Fruit fly (Drosophila melanogaster) whole organism, embryonic: ENCODE data around the gene CG17249.
A peak's percentile ranks its signal among the peaks of the same experiment; 100 is the strongest.

Experiments
- Aef1 ChIP-seq: fragments of 200-800 bp; sonication (Bioruptor generic); IDR thresholded peaks from 3 replicates; pipeline ENCODE4 v1.3.6; 2022; ENCODE audit warnings: missing biosample characterization, missing genetic modification characterization
- Atf6 ChIP-seq: fragments of 200-800 bp; sonication (Bioruptor generic); IDR thresholded peaks from 2 replicates; pipeline ENCODE4 v1.3.6; 2022; ENCODE audit warnings: missing biosample characterization, missing genetic modification characterization
- C15 ChIP-seq: fragments of 200-800 bp; sonication (Bioruptor generic); IDR thresholded peaks from 3 replicates; pipeline ENCODE4 v1.3.6; 2022; ENCODE audit warnings: missing biosample characterization, missing genetic modification characterization
- CG10209 ChIP-seq: fragments of 200-800 bp; sonication (Bioruptor generic); optimal IDR thresholded peaks from 3 replicates; lab custom pipeline; 2017; ENCODE audit warnings: missing biosample characterization, mild to moderate bottlenecking, missing genetic modification characterization, missing genetic modification reagents
- CG11695 ChIP-seq: fragments of 200-800 bp; sonication (Bioruptor generic); IDR thresholded peaks from 3 replicates; pipeline ENCODE4 v1.3.6; 2022; ENCODE audit warnings: missing biosample characterization, missing genetic modification characterization
- CG15269 ChIP-seq: fragments of 200-800 bp; sonication (Bioruptor generic); optimal IDR thresholded peaks from 2 replicates; lab custom pipeline; 2018; ENCODE audit warnings: missing biosample characterization, mild to moderate bottlenecking, missing genetic modification characterization, moderate library complexity
- CG15479 ChIP-seq: fragments of 200-800 bp; sonication (Bioruptor generic); optimal IDR thresholded peaks from 3 replicates; lab custom pipeline; 2019; ENCODE audit warnings: missing biosample characterization, mild to moderate bottlenecking, missing genetic modification characterization, moderate library complexity
- CG16779 ChIP-seq: fragments of 200-800 bp; sonication (Bioruptor generic); IDR thresholded peaks from 2 replicates; pipeline ENCODE4 v1.3.6; 2022; ENCODE audit warnings: missing biosample characterization, missing genetic modification characterization
- CG17328 ChIP-seq: fragments of 200-800 bp; sonication (Bioruptor generic); IDR thresholded peaks from 2 replicates; pipeline ENCODE4 v1.3.6; 2022; ENCODE audit warnings: missing biosample characterization, missing genetic modification characterization
- CG17612 ChIP-seq: fragments of 200-800 bp; sonication (Bioruptor generic); IDR thresholded peaks from 2 replicates; pipeline ENCODE4 v1.3.6; 2022; ENCODE audit warnings: missing biosample characterization, missing genetic modification characterization
- CG2199 ChIP-seq: fragments of 200-800 bp; sonication (Bioruptor generic); IDR thresholded peaks from 3 replicates; pipeline ENCODE4 v1.3.6; 2022; ENCODE audit warnings: missing biosample characterization, missing genetic modification characterization
- CG31365 ChIP-seq: fragments of 200-800 bp; sonication (Bioruptor generic); optimal IDR thresholded peaks from 2 replicates; lab custom pipeline; 2018; ENCODE audit warnings: missing biosample characterization, mild to moderate bottlenecking, missing genetic modification characterization
- CG31388 ChIP-seq: fragments of 200-800 bp; sonication (Bioruptor generic); optimal IDR thresholded peaks from 2 replicates; lab custom pipeline; 2016; ENCODE audit warnings: missing biosample characterization, missing genetic modification characterization
- CG5953 ChIP-seq: fragments of 200-800 bp; sonication (Bioruptor generic); IDR thresholded peaks from 2 replicates; pipeline ENCODE4 v1.3.6; 2022; ENCODE audit warnings: missing biosample characterization, missing genetic modification characterization
- CG6654 ChIP-seq: fragments of 200-800 bp; sonication (Bioruptor generic); optimal IDR thresholded peaks from 2 replicates; lab custom pipeline; 2017; ENCODE audit warnings: missing biosample characterization, mild to moderate bottlenecking, missing genetic modification characterization
- CG7271 ChIP-seq: fragments of 200-800 bp; sonication (Bioruptor generic); optimal IDR thresholded peaks from 2 replicates; lab custom pipeline; 2018; ENCODE audit warnings: missing biosample characterization, mild to moderate bottlenecking, missing genetic modification characterization, moderate library complexity
- CG7556 ChIP-seq: fragments of 200-800 bp; sonication (Bioruptor generic); optimal IDR thresholded peaks from 2 replicates; lab custom pipeline; 2017; ENCODE audit warnings: missing biosample characterization, mild to moderate bottlenecking, missing genetic modification characterization
- CG8359 ChIP-seq: fragments of 200-800 bp; sonication (Bioruptor generic); optimal IDR thresholded peaks from 2 replicates; lab custom pipeline; 2017; ENCODE audit warnings: missing biosample characterization, mild to moderate bottlenecking, missing genetic modification characterization, borderline replicate concordance
- CG8924 ChIP-seq: fragments of 200-800 bp; optimal IDR thresholded peaks from 3 replicates; lab custom pipeline; 2019; ENCODE audit warnings: missing biosample characterization, mild to moderate bottlenecking, missing genetic modification characterization, moderate library complexity
- CHES-1-like ChIP-seq: fragments of 200-800 bp; sonication (Bioruptor generic); optimal IDR thresholded peaks from 2 replicates; lab custom pipeline; 2016; ENCODE audit warnings: missing biosample characterization, missing genetic modification characterization
- CTCF ChIP-seq: fragments of 200-800 bp; sonication (Bioruptor generic); optimal IDR thresholded peaks from 2 replicates; lab custom pipeline; 2017; ENCODE audit warnings: missing biosample characterization, mild to moderate bottlenecking, missing genetic modification characterization, moderate library complexity
- Dip2 ChIP-seq: fragments of 200-800 bp; sonication (Bioruptor generic); IDR thresholded peaks from 2 replicates; pipeline ENCODE4 v1.3.6; 2022; ENCODE audit warnings: missing biosample characterization, missing genetic modification characterization
- Dll ChIP-seq: fragments of 200-800 bp; sonication (Bioruptor generic); IDR thresholded peaks from 4 replicates; pipeline ENCODE4 v1.3.6; 2022; ENCODE audit warnings: missing biosample characterization, missing genetic modification characterization; ENCODE audit not compliant: partially characterized antibody
- Hand ChIP-seq: fragments of 200-800 bp; sonication (Bioruptor generic); optimal IDR thresholded peaks from 2 replicates; lab custom pipeline; 2017; ENCODE audit warnings: mild to moderate bottlenecking, missing biosample characterization, missing genetic modification reagents, missing genetic modification characterization
- Hey ChIP-seq: fragments of 200-800 bp; sonication (Bioruptor generic); optimal IDR thresholded peaks from 3 replicates; lab custom pipeline; 2018; ENCODE audit warnings: missing biosample characterization, mild to moderate bottlenecking, missing genetic modification characterization
- NC2β ChIP-seq: fragments of 200-800 bp; sonication (Bioruptor generic); optimal IDR thresholded peaks from 2 replicates; lab custom pipeline; 2016; ENCODE audit warnings: missing biosample characterization, missing genetic modification characterization
- Nf-YB ChIP-seq: fragments of 200-800 bp; sonication (Bioruptor generic); optimal IDR thresholded peaks from 3 replicates; lab custom pipeline; 2019; ENCODE audit warnings: missing biosample characterization, mild to moderate bottlenecking, missing genetic modification characterization, moderate library complexity
- Ravus ChIP-seq: fragments of 200-800 bp; sonication (Bioruptor generic); IDR thresholded peaks from 2 replicates; pipeline ENCODE4 v1.3.6; 2022; ENCODE audit warnings: missing biosample characterization, missing genetic modification characterization
- ato ChIP-seq: fragments of 200-800 bp; sonication (Bioruptor generic); IDR thresholded peaks from 2 replicates; pipeline ENCODE4 v1.3.6; 2022; ENCODE audit warnings: missing biosample characterization, missing genetic modification characterization; ENCODE audit not compliant: partially characterized antibody
- bigmax ChIP-seq: fragments of 200-800 bp; sonication (Bioruptor generic); optimal IDR thresholded peaks from 2 replicates; lab custom pipeline; 2018; ENCODE audit warnings: missing biosample characterization, mild to moderate bottlenecking, missing genetic modification characterization
- btn ChIP-seq: fragments of 200-800 bp; sonication (Bioruptor generic); optimal IDR thresholded peaks from 2 replicates; lab custom pipeline; 2016; ENCODE audit warnings: missing biosample characterization, missing genetic modification characterization
- cas ChIP-seq: fragments of 200-800 bp; sonication (Bioruptor generic); IDR thresholded peaks from 2 replicates; pipeline ENCODE4 v1.3.6; 2022; ENCODE audit warnings: missing biosample characterization, missing genetic modification characterization
- ci ChIP-seq: fragments of 200-800 bp; sonication (Bioruptor generic); IDR thresholded peaks from 3 replicates; pipeline ENCODE4 v1.3.6; 2022; ENCODE audit warnings: missing biosample characterization, missing genetic modification characterization
- corto ChIP-seq: fragments of 200-800 bp; sonication (Bioruptor generic); optimal IDR thresholded peaks from 2 replicates; lab custom pipeline; 2016; ENCODE audit warnings: missing biosample characterization, mild to moderate bottlenecking, missing genetic modification characterization, moderate library complexity
- dm ChIP-seq: fragments of 200-800 bp; sonication (Bioruptor generic); optimal IDR thresholded peaks from 3 replicates; lab custom pipeline; 2016; ENCODE audit warnings: missing biosample characterization, missing genetic modification characterization
- dmrt99B ChIP-seq: fragments of 200-800 bp; sonication (Bioruptor generic); optimal IDR thresholded peaks from 2 replicates; lab custom pipeline; 2018; ENCODE audit warnings: missing biosample characterization, mild to moderate bottlenecking, missing genetic modification characterization, moderate library complexity
- dpn ChIP-seq, 2 experiments: fragments of 200-800 bp; sonication (Bioruptor generic); optimal IDR thresholded peaks; 3 replicates each; lab custom pipeline; 2016; ENCODE audit warnings: missing biosample characterization in 2 of 2, missing genetic modification characterization in 2 of 2
- emc ChIP-seq: fragments of 200-800 bp; sonication (Bioruptor generic); optimal IDR thresholded peaks from 2 replicates; lab custom pipeline; 2016; ENCODE audit warnings: missing biosample characterization, missing genetic modification characterization
- esg ChIP-seq: fragments of 200-800 bp; sonication (Bioruptor generic); conservative IDR thresholded peaks from 2 replicates; pipeline ENCODE4 v1.3.6; 2022; ENCODE audit warnings: missing biosample characterization, missing genetic modification characterization
- gsb ChIP-seq: fragments of 200-800 bp; sonication (Bioruptor generic); IDR thresholded peaks from 2 replicates; pipeline ENCODE4 v1.3.6; 2022; ENCODE audit warnings: missing biosample characterization, missing genetic modification characterization
- ind ChIP-seq: fragments of 200-800 bp; sonication (Bioruptor generic); optimal IDR thresholded peaks from 3 replicates; lab custom pipeline; 2016; ENCODE audit warnings: missing biosample characterization, missing genetic modification characterization
- nerfin-1 ChIP-seq: fragments of 200-800 bp; sonication (Bioruptor generic); optimal IDR thresholded peaks from 3 replicates; lab custom pipeline; 2019; ENCODE audit warnings: missing biosample characterization, mild to moderate bottlenecking, missing genetic modification characterization, moderate library complexity
- peb ChIP-seq: fragments of 200-800 bp; sonication (Bioruptor generic); IDR thresholded peaks from 2 replicates; pipeline ENCODE4 v1.3.6; 2022; ENCODE audit warnings: missing biosample characterization, missing genetic modification characterization
- phol ChIP-seq: fragments of 200-800 bp; sonication (Bioruptor generic); optimal IDR thresholded peaks from 3 replicates; lab custom pipeline; 2018; ENCODE audit warnings: missing biosample characterization, mild to moderate bottlenecking, missing genetic modification characterization, moderate library complexity
- pros ChIP-seq: fragments of 200-800 bp; sonication (Bioruptor generic); optimal IDR thresholded peaks from 3 replicates; lab custom pipeline; 2019; ENCODE audit warnings: missing biosample characterization, mild to moderate bottlenecking, missing genetic modification characterization, moderate library complexity
- pum ChIP-seq: fragments of 200-800 bp; sonication (Bioruptor generic); optimal IDR thresholded peaks from 2 replicates; lab custom pipeline; 2016; ENCODE audit warnings: missing biosample characterization, missing genetic modification characterization
- row ChIP-seq: fragments of 200-800 bp; sonication (Bioruptor generic); IDR thresholded peaks from 3 replicates; pipeline ENCODE4 v1.3.6; 2022; ENCODE audit warnings: missing biosample characterization, missing genetic modification characterization
- sc ChIP-seq, 3 experiments: fragments of >200 bp in 2 of 3; fragments of 200-800 bp in 1 of 3; sonication (Bioruptor generic) in 1 of 3; optimal IDR thresholded peaks; 2 replicates in 2 of 3; 3 replicates in 1 of 3; lab custom pipeline; 2017; ENCODE audit warnings: mild to moderate bottlenecking in 1 of 3, missing biosample characterization in 1 of 3, missing genetic modification characterization in 1 of 3, missing genetic modification reagents in 1 of 3
- wdn ChIP-seq: fragments of 200-800 bp; sonication (Bioruptor generic); IDR thresholded peaks from 2 replicates; pipeline ENCODE4 v1.3.6; 2022; ENCODE audit warnings: missing biosample characterization, missing genetic modification characterization
- yki ChIP-seq: fragments of >200 bp; optimal IDR thresholded peaks from 3 replicates; lab custom pipeline; 2018
- zfh2 ChIP-seq: fragments of 200-800 bp; sonication (Bioruptor generic); optimal IDR thresholded peaks from 2 replicates; lab custom pipeline; 2016; ENCODE audit warnings: missing biosample characterization, missing genetic modification characterization

CG17249 gene

dm6 chr3L:1629064-1629777 is 18.0 kb downstream of the CG17249 start, which contains the start of gene GC (continued):
- TF ChIP-seq NC2β (GFP tag; lab: Kevin White, UChicago) (no peak), Hand (no peak), peb (no peak), CG15269 (tag; lab: Kevin White, UChicago) (no peak), CG2199 (no peak), Atf6 (GFP tag; lab: Robert Waterston, UW) (0 out of 2 replicates have a peak, but pooled peaks have one; percentile 35), CG17612 (GFP tag; lab: Robert Waterston, UW) (no peak), Dip2 (GFP tag; lab: Robert Waterston, UW) (no peak), gsb (GFP tag; lab: Robert Waterston, UW) (no peak), btn (GFP tag; lab: Kevin White, UChicago) (no peak), CG17328 (no peak), yki (lab: Kevin White, UChicago) (no peak), CG7556 (GFP tag; lab: Kevin White, UChicago) (peak; percentile 13), dpn (GFP tag; optimal IDR thresholded peaks at IDR 0.05; lab: Kevin White, UChicago) (peak in 1 of 2 experiments; percentile 16), emc (GFP tag; lab: Kevin White, UChicago) (no peak), CG5953 (0 out of 2 replicates have a peak, but pooled peaks have one; percentile 5), zfh2 (GFP tag; lab: Kevin White, UChicago) (no peak), CG8359 (GFP tag; lab: Kevin White, UChicago) (no peak), CG11695 (GFP tag; lab: Robert Waterston, UW) (no peak), esg (GFP tag; lab: Robert Waterston, UW) (peak; percentile 32; the same call in 1 of the 2 replicates), CG15479 (GFP tag; lab: Kevin White, UChicago) (no peak), row (GFP tag; lab: Robert Waterston, UW) (peak; percentile 75), CG10209 (GFP tag; lab: Kevin White, UChicago) (peak; percentile 26), CG7271 (tag; lab: Kevin White, UChicago) (no peak), CG31365 (tag; lab: Kevin White, UChicago) (no peak), ato (GFP tag; lab: Robert Waterston, UW) (no peak), Nf-YB (GFP tag; lab: Kevin White, UChicago) (no peak), cas (GFP tag; lab: Robert Waterston, UW) (no peak), CTCF (no peak), CG16779 (GFP tag; lab: Robert Waterston, UW) (peak; percentile 37; the same call in 1 of the 2 replicates), C15 (no peak), Hey (tag; lab: Kevin White, UChicago) (no peak), bigmax (GFP tag; lab: Kevin White, UChicago) (no peak), Dll (GFP tag; lab: Robert Waterston, UW) (no peak), CG8924 (tag; lab: Kevin White, UChicago) (no peak), ci (GFP tag; lab: Robert Waterston, UW) (peak; percentile 39; the same call in 1 of the 3 replicates), ind (GFP tag; lab: Kevin White, UChicago) (no peak), nerfin-1 (tag; lab: Kevin White, UChicago) (no peak), dmrt99B (tag; lab: Kevin White, UChicago) (no peak), CG31388 (GFP tag; lab: Kevin White, UChicago) (no peak), CHES-1-like (GFP tag; lab: Kevin White, UChicago) (no peak), dm (GFP tag; lab: Kevin White, UChicago) (no peak), pum (no peak), wdn (GFP tag; lab: Robert Waterston, UW) (no peak), CG6654 (no peak), Aef1 (no peak), phol (no peak), Ravus (GFP tag; lab: Robert Waterston, UW) (no peak), sc (optimal IDR thresholded peaks at IDR 0.05; lab: Kevin White, UChicago) (no peak), sc (GFP tag; optimal IDR thresholded peaks at IDR 0.05; lab: Kevin White, UChicago) (no peak), corto (GFP tag; lab: Kevin White, UChicago) (no peak), pros (no peak)
